Worm (Caenorhabditis elegans): ENCODE measurements around the gene C36H8.1.

DNA sequence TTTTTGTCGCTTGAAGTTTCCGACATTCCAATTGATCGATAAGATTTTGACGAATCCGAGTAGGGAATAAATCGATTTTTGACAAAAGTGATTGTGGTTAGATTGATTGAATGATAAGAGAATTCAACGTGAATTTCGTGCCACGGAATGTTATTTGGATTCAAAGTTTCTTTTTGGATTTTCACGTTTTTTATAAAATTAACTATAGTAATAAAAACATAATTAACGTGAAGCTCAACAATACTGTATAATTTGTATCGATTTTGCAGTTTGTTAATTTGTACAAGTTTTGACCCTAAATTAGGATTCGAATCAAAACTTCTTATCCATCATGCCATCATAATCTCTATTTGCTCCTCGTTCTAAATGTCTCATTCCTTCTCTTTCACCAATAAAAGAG, at the start of gene C36H8.1:
- TF ChIP-seq unc-55 (GFP tag; optimal IDR thresholded peaks at IDR 0.05), result no peak
- TF ChIP-seq ceh-22 (tag; optimal IDR thresholded peaks at IDR 0.05), result no peak
- TF ChIP-seq elt-2 (tag; optimal IDR thresholded peaks at IDR 0.05), result no peak
- no peak for TF ChIP-seq hlh-30 (tag; optimal IDR thresholded peaks at IDR 0.05; ENCODE audit: insufficient read depth)

All from whole organism, late embryonic.